Worm (Caenorhabditis elegans) whole organism, dauer: ENCODE measurements around the gene F28A10.4.
"Not testable (repeated sequence)": the region's sequence is repeated elsewhere in the genome, so short reads cannot be mapped to it uniquely, and the experiment has no call there.

Source experiments
- unc-62 ChIP-seq: sonication (generic microtip); optimal IDR thresholded peaks from 2 replicates; lab custom pipeline; 2017; ENCODE audit warnings: missing biosample characterization, missing genetic modification reagents, missing genetic modification characterization

The F28A10.4 gene

DNA sequence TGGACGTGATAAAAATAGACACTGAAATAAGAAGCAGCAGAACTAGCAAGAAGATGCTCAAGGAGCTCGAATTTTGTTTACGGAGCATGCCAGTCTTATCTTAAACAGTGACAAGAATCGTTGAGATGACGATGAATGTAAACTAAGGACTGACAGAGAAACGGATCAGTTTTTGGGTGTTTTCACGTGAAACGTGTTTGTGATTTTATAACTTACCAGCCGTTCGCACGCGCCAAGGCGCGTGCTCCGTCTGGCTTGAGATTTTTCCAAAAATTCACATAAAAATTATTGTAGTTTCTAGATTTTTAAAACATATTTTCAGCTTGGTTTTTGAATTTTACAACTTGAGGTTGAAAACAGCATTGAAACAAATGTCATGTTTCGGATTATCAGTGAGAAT, 6.5 kb downstream of the F28A10.4 start, which contains the start of gene F28A10.5:
Gene F28A10.5, minus strand, starts transcription at position 101 of the 400 bp plus-strand sequence.
- TF ChIP-seq unc-62 (GFP tag; lab: Kevin White, UChicago) = not testable (repeated sequence)

DNA sequence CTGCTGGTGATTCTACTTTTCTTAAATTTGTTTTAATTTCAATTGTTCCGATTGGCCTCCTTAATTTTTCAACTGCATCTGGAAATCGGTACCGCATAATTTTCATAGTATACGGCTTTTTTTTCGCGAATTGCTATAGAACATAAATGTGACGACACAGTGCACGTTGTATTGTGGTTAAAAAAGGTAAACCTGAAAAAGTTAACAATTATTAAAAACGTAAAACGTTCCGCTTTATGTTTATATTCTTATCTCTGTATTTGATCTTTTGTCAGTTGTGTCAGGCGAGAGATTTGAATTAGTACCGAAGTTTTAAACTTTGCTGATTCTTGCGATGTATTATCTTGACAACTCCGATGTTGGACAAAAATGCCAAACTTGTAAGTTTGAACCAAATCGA, 17.5 kb downstream of the F28A10.4 start, which contains the start of gene Y46B2A.4:
Gene Y46B2A.4, plus strand, starts transcription at position 301 of the 400 bp plus-strand sequence.
- TF ChIP-seq unc-62 (GFP tag; lab: Kevin White, UChicago) = no peak

DNA sequence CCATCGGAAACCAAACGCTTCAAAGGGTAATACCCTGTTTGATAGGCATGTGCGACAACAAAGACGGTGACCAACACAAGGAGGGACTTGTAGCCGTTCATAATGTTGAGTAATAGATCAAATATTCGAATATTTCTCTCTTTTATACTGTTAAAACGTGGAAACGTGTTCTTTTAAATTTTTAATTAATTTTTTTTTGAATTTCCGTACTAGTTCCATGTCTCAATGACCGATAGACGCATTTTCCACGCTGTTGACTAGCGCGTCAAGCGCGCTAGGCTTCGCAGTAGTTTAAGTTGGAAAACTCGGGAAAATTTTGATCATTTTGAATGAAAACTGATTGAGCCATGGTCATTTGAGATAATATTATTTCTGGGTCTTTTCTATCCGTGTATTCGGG, 22.7 kb downstream of the F28A10.4 start, which contains the start of gene Y46B2A.3:
Gene Y46B2A.3, minus strand, starts transcription at position 101 of the 400 bp plus-strand sequence.
- no peak for TF ChIP-seq unc-62 (GFP tag; lab: Kevin White, UChicago)

DNA sequence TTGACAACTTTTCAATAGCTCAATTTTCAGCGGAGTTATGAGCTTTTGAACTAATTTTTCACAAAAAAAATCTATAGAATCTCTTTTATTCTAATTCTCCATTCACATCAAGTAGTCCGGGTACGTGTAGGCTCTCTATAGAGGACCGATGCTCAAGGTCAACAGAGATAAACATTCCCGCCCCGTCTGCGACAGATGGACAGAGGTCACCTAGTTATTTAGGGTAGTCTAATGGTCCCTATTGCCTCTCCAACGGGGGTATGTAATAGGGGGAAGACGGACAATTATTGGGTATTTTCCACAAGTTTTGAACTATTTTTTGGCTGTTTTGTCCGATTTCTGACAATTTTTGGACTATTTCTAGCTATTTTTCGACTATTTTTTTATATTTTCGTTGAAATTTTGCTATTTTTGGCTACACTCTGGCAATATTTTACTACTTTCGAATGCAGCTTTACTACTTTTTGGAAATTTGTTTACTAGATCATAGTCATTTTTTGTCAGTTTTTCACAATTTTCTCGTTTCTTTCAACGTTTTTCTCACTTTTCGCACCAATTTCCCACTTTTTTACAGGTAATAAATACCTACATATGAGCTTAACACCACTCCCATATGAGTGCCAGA, 24.3 kb downstream of the F28A10.4 start, which contains the start of gene fbxc-51:
Gene fbxc-51, plus strand, starts transcription at position 575 of the 625 bp plus-strand sequence.
- no peak for TF ChIP-seq unc-62 (GFP tag; lab: Kevin White, UChicago)

DNA sequence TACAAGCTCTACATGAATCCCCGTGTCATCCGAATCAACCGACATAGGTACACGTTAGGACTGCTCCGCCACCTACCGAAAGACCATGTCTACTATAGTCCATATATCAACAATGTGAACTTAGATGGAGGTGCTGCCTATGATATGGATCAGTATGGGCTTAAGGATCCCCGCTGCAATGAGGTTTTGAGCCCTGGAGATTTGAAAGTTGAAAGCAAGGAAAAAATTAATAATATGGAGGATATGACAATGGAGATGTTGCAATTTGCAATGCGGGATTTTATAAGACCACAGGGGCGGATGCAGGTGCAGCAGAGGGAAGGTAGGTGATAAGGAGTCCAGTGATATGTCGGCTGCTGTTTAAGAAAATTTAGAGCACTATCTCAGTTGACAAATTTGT, 25.2 kb downstream of the F28A10.4 start:
- TF ChIP-seq unc-62 (GFP tag; lab: Kevin White, UChicago) = no peak

DNA sequence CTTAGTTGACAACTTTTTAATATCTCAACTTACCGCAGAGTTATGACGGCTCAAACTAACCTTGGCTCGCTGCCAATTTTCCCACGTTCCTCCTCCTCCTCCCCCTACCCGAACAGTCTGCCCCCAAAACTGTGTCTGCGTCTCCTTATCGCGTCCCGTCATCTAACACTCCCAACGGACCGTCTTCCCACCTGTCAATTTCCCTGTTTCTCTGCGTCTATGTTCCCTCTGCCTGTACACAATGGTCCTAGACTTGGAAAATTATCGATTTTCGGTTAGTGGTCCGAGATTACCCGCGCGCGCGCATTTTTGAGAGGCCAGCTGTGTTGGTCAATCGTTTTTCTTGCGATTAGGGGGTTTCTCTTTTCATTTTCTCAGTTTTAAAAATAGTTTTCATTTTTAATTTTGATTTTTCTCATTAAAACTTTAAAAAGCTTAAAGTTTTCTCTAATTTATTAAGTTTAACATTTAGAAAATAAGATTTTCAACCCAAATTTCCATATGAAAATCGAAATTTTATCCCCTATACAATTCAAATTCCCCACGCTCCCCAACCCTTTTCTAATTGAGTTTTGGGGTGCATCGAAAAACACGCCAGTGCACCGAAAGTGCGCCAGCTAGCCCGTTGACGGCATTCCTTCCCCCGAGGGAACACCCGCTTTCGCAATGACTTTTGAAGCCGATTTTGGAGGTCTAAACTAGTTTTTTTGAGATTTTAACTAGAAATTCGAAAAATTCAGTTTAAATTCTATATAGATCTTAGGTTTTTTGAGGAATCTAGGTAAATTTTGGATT, 29.1 kb downstream of the F28A10.4 start, which contains the start of gene alg-2:
Gene alg-2, plus strand, starts transcription at position 220 of the 795 bp plus-strand sequence.
- TF ChIP-seq unc-62 (GFP tag; lab: Kevin White, UChicago) = no peak

DNA sequence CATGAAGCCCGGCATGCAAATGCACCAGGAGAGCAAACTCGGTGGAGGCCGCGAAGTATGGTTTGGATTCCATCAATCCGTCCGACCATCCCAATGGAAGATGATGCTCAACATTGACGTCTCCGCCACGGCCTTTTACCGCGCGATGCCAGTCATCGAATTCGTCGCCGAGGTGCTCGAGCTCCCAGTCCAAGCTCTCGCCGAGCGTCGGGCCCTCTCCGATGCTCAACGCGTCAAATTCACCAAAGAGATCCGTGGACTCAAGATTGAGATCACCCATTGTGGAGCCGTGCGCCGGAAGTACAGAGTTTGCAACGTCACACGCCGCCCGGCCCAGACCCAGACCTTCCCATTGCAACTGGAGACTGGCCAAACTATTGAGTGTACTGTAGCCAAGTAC, 31.7 kb downstream of the F28A10.4 start:
- no peak for TF ChIP-seq unc-62 (GFP tag; lab: Kevin White, UChicago)

DNA sequence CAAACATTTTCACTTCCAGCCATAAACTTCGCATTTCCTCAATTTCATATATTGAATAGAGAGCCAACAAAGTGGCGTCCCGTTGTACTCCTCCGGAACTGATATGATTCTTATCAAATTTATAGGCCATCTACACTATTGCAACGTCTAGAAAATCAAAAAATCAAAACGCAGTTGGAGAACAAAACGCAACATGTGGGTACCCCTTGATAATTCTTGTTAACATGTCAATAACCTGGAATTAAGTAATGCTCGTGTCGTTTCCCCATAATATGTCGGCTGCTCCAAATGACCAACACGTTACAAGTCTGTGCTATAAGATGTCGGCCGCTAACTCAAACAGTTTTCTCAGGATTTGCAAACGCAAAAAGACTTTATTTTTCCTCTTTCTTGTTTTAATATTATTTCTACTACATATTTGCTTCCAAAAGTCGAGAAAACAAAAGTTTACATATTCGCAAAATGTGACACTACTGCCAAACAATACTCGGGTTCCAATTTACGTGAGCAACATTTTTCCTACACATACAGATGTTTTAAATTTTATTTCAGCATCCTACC, 36.7 kb downstream of the F28A10.4 start:
- TF ChIP-seq unc-62 (GFP tag; lab: Kevin White, UChicago) = no peak

DNA sequence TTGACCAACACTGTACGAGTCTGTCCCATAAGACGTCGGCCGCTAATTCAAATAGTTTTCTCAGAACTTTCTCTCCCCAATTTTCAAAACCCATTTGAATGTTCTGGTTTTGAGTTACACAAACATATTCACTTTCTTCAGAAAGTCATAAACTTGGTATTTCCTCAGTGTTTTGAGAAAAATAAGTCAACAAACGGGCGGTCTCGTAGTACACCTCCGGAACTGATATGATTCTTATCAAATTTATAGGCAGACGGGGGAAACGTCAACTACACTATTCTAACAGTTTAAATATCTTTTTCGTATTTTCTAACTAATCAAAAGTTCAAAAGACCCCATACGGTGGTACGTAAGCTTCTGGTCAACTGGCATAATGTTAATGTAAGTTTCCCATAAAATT, 40.1 kb downstream of the F28A10.4 start:
- TF ChIP-seq unc-62 (GFP tag; lab: Kevin White, UChicago) = no peak

DNA sequence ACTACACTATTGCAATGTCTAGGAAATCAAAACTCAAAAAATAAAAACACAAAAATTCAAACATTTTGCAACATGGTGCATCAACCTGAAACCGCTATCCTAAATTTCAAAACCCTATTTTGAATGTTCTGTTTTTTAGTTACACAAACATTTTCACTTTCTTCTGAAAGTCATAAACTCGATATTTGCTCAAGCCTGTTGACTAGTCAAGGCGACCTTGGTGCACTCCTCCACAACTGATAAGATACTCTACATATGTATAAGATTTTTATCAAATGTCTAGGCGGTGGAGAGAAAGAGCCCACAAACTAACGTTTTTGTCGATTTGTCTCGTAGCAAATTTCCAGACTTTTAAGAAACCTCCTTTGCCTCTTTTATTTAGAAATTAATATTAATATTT, 44.0 kb downstream of the F28A10.4 start, which contains the start of gene T07D3.4:
Gene T07D3.4, plus strand, starts transcription at position 286 of the 400 bp plus-strand sequence.
- no peak for TF ChIP-seq unc-62 (GFP tag; lab: Kevin White, UChicago)
